Worm (Caenorhabditis elegans) whole organism, early embryonic: Measurements from ENCODE around the gene K09C8.2.

Experiments used
- F13C5.2 ChIP-seq: sonication (generic microtip); optimal IDR thresholded peaks from 2 replicates; lab custom pipeline; 2017; ENCODE audit warnings: mild to moderate bottlenecking, missing genetic modification characterization, inconsistent platforms, missing compliant biosample characterization
- aly-1 ChIP-seq: sonication (generic microtip); optimal IDR thresholded peaks from 2 replicates; lab custom pipeline; 2016; ENCODE audit warnings: missing genetic modification characterization, missing compliant biosample characterization
- ama-1 ChIP-seq: fragments of 150-350 bp; optimal IDR thresholded peaks from 2 replicates; lab custom pipeline; 2014
- ceh-13 ChIP-seq: fragments of 200-800 bp; sonication (Bioruptor generic); optimal IDR thresholded peaks from 2 replicates; lab custom pipeline; 2018; ENCODE audit warnings: mild to moderate bottlenecking, missing genetic modification characterization, missing compliant biosample characterization
- ceh-36 ChIP-seq: sonication (generic microtip); optimal IDR thresholded peaks from 2 replicates; lab custom pipeline; 2016; ENCODE audit warnings: missing genetic modification characterization, inconsistent platforms, missing compliant biosample characterization
- hmbx-1 ChIP-seq: sonication (generic microtip); optimal IDR thresholded peaks from 2 replicates; lab custom pipeline; 2016; ENCODE audit warnings: mild to moderate bottlenecking, missing genetic modification characterization, missing compliant biosample characterization
- hnd-1 ChIP-seq: sonication (generic microtip); optimal IDR thresholded peaks from 2 replicates; lab custom pipeline; 2016; ENCODE audit warnings: missing genetic modification characterization, missing compliant biosample characterization
- scrt-1 ChIP-seq: fragments of 200-800 bp; sonication (Bioruptor generic); IDR thresholded peaks from 2 replicates; pipeline ENCODE4 v1.3.6; 2022; ENCODE audit warnings: missing genetic modification characterization, missing compliant biosample characterization
- sea-1 ChIP-seq: fragments of 200-800 bp; sonication (Bioruptor generic); conservative IDR thresholded peaks from 2 replicates; pipeline ENCODE4 v1.3.6; 2022; ENCODE audit warnings: missing genetic modification characterization, missing compliant biosample characterization

- TF ChIP-seq hnd-1 (peak; percentile 71), ama-1 (lab: Kevin White, UChicago) (no peak), hmbx-1 (tag; lab: Kevin White, UChicago) (peak; percentile 45), ceh-36 (tag; lab: Kevin White, UChicago) (peak; percentile 81), ceh-13 (GFP tag; lab: Kevin White, UChicago) (peak; percentile 79), F13C5.2 (tag; lab: Kevin White, UChicago) (peak; percentile 89), aly-1 (tag; lab: Kevin White, UChicago) (peak; percentile 78), scrt-1 (peak; percentile 91), sea-1 (GFP tag; lab: Robert Waterston, UW) (peak; percentile 87)
Measured at ce11 chrX:10963453-10964046, 4.3 kb downstream of the K09C8.2 start, which contains the start of gene nas-10.
